Fruit fly (Drosophila melanogaster): ENCODE measurements around the gene hoip.

The hoip gene

dm6 chr2L:9711107-9711585, 11.6 kb downstream of the hoip start, which contains the start of gene CG4364 (continued):
- no peak for TF ChIP-seq btn (GFP tag; optimal IDR thresholded peaks at IDR 0.05)
- no peak for TF ChIP-seq CkIIα-i1 (GFP tag; IDR thresholded peaks at IDR 0.05)
- no peak for TF ChIP-seq kay (GFP tag; optimal IDR thresholded peaks at IDR 0.05)
- TF ChIP-seq Vsx1 (GFP tag; optimal IDR thresholded peaks at IDR 0.05), result no peak
- TF ChIP-seq sd (tag; optimal IDR thresholded peaks at IDR 0.05), result no peak
- TF ChIP-seq CG30431 (GFP tag; optimal IDR thresholded peaks at IDR 0.05), result no peak
- no peak for TF ChIP-seq z (GFP tag; IDR thresholded peaks at IDR 0.05)
- peak; percentile 88 for TF ChIP-seq bigmax (GFP tag; optimal IDR thresholded peaks at IDR 0.05)
- no peak for TF ChIP-seq Six4 (GFP tag; optimal IDR thresholded peaks at IDR 0.05)
- 0 out of 2 replicates have a peak, but pooled peaks have one; percentile 23 for TF ChIP-seq nerfin-2 (GFP tag; IDR thresholded peaks at IDR 0.05; ENCODE audit: partially characterized antibody)
- TF ChIP-seq Jarid2 (GFP tag; optimal IDR thresholded peaks at IDR 0.05), result no peak
- no peak for TF ChIP-seq CG10366 (GFP tag; IDR thresholded peaks at IDR 0.05)
- TF ChIP-seq twi (tag; optimal IDR thresholded peaks at IDR 0.05), result no peak
- no peak for TF ChIP-seq luna (GFP tag; optimal IDR thresholded peaks at IDR 0.05)
- no peak for TF ChIP-seq CG12391 (tag; optimal IDR thresholded peaks at IDR 0.05)
- TF ChIP-seq az2 (GFP tag; optimal IDR thresholded peaks at IDR 0.05), result no peak
- TF ChIP-seq nmo (GFP tag; optimal IDR thresholded peaks at IDR 0.05), result peak; percentile 69
- no peak for TF ChIP-seq chinmo (GFP tag; IDR thresholded peaks at IDR 0.05; ENCODE audit: partially characterized antibody)
- TF ChIP-seq CG2889 (GFP tag; IDR thresholded peaks at IDR 0.05), result no peak
- no peak for TF ChIP-seq br (optimal IDR thresholded peaks at IDR 0.05)
- no peak for TF ChIP-seq CG7271 (tag; optimal IDR thresholded peaks at IDR 0.05)
- no peak for TF ChIP-seq vfl (GFP tag; optimal IDR thresholded peaks at IDR 0.05)
- TF ChIP-seq grau (tag; optimal IDR thresholded peaks at IDR 0.05), result no peak
- no peak for TF ChIP-seq CG3995 (GFP tag; optimal IDR thresholded peaks at IDR 0.05)
- TF ChIP-seq nom (GFP tag; optimal IDR thresholded peaks at IDR 0.05), result no peak
- peak; percentile 63 for TF ChIP-seq Med (GFP tag)
- TF ChIP-seq bowl (GFP tag; IDR thresholded peaks at IDR 0.05), result no peak
- peak; percentile 44; the same call in 1 of the 2 replicates for TF ChIP-seq CG4360 (GFP tag; IDR thresholded peaks at IDR 0.05)
- no peak for TF ChIP-seq CG10959 (GFP tag; IDR thresholded peaks at IDR 0.05)
- TF ChIP-seq hbn (GFP tag; IDR thresholded peaks at IDR 0.05; ENCODE audit: partially characterized antibody), result peak; percentile 59
- TF ChIP-seq CG7745 (tag; optimal IDR thresholded peaks at IDR 0.05), result no peak
- TF ChIP-seq CG15514 (GFP tag; optimal IDR thresholded peaks at IDR 0.05), result peak; percentile 78
- TF ChIP-seq CG4404 (GFP tag; IDR thresholded peaks at IDR 0.05), result no peak
- no peak for TF ChIP-seq CG4707 (GFP tag; optimal IDR thresholded peaks at IDR 0.05)
- TF ChIP-seq Ada2b (GFP tag; IDR thresholded peaks at IDR 0.05), result no peak
- no peak for TF ChIP-seq CG13424 (tag; optimal IDR thresholded peaks at IDR 0.05)
- no peak for TF ChIP-seq mam (GFP tag; optimal IDR thresholded peaks at IDR 0.05)
- no peak for TF ChIP-seq rib (GFP tag; IDR thresholded peaks at IDR 0.05)
- TF ChIP-seq CG8478 (optimal IDR thresholded peaks at IDR 0.05), result no peak
- no peak for TF ChIP-seq Trl (optimal IDR thresholded peaks at IDR 0.05)
- TF ChIP-seq Trl (GFP tag; optimal IDR thresholded peaks at IDR 0.05), result peak; percentile 9
- no peak for TF ChIP-seq CG31365 (tag; optimal IDR thresholded peaks at IDR 0.05)
- TF ChIP-seq pita (GFP tag; optimal IDR thresholded peaks at IDR 0.05), result peak; percentile 60
- peak; percentile 66 for TF ChIP-seq inv (GFP tag; IDR thresholded peaks at IDR 0.05; ENCODE audit: partially characterized antibody)
- TF ChIP-seq CG18011 (GFP tag; optimal IDR thresholded peaks at IDR 0.05), result no peak
- TF ChIP-seq ro (GFP tag; IDR thresholded peaks at IDR 0.05), result no peak
- TF ChIP-seq C15 (GFP tag; IDR thresholded peaks at IDR 0.05), result no peak
- no peak for TF ChIP-seq eyg (GFP tag; optimal IDR thresholded peaks at IDR 0.05)
- no peak for TF ChIP-seq CG10274 (GFP tag; optimal IDR thresholded peaks at IDR 0.05)
- no peak for TF ChIP-seq Hr78 (GFP tag; optimal IDR thresholded peaks at IDR 0.05)
- TF ChIP-seq CG1529 (GFP tag; optimal IDR thresholded peaks at IDR 0.05), result no peak
- no peak; the same call in 1 of the 2 replicates for TF ChIP-seq CG3847 (GFP tag; IDR thresholded peaks at IDR 0.05)

All from whole organism, embryonic.